Worm (Caenorhabditis elegans) whole organism, young adult: ENCODE results near the gene pmt-1.

Source experiments
- B0035.1 ChIP-seq: sonication (generic microtip); optimal IDR thresholded peaks from 2 replicates; lab custom pipeline; 2016; ENCODE audit warnings: missing genetic modification characterization, mild to moderate bottlenecking, missing compliant biosample characterization, missing genotype, missing genetic modification reagents
- B0261.1 ChIP-seq: sonication (generic microtip); optimal IDR thresholded peaks from 2 replicates; lab custom pipeline; 2016; ENCODE audit warnings: mild to moderate bottlenecking, missing genetic modification characterization, moderate library complexity, missing compliant biosample characterization
- B0336.3 ChIP-seq: fragments of 200-800 bp; sonication (Bioruptor generic); IDR thresholded peaks from 2 replicates; pipeline ENCODE4 v1.3.6; 2022; ENCODE audit warnings: missing genetic modification characterization, missing compliant biosample characterization
- C17E4.6 ChIP-seq: fragments of 200-800 bp; sonication (Bioruptor generic); IDR thresholded peaks from 2 replicates; pipeline ENCODE4 v1.3.6; 2022; ENCODE audit warnings: missing genetic modification reagents, missing genetic modification characterization, missing compliant biosample characterization
- D2030.7 ChIP-seq: fragments of 200-800 bp; sonication (Bioruptor generic); IDR thresholded peaks from 2 replicates; pipeline ENCODE4 v1.3.6; 2022; ENCODE audit warnings: missing genetic modification reagents, missing genetic modification characterization, missing compliant biosample characterization
- F55B11.4 ChIP-seq: sonication (generic microtip); optimal IDR thresholded peaks from 2 replicates; lab custom pipeline; 2016; ENCODE audit warnings: missing compliant biosample characterization, missing genetic modification characterization, borderline replicate concordance; ENCODE audit not compliant: insufficient read depth
- Y53F4B.3 ChIP-seq: fragments of 200-800 bp; sonication (Bioruptor generic); IDR thresholded peaks from 2 replicates; pipeline ENCODE4 v1.3.6; 2022; ENCODE audit warnings: missing genetic modification reagents, missing genetic modification characterization, missing compliant biosample characterization
- Y53G8AR.9 ChIP-seq: fragments of 200-800 bp; sonication (Bioruptor generic); conservative IDR thresholded peaks from 2 replicates; pipeline ENCODE4 v1.3.6; 2022; ENCODE audit warnings: missing genetic modification reagents, missing genetic modification characterization, missing compliant biosample characterization
- Y56A3A.18 ChIP-seq: fragments of 200-800 bp; sonication (Bioruptor generic); IDR thresholded peaks from 2 replicates; pipeline ENCODE4 v1.3.6; 2022; ENCODE audit warnings: missing genetic modification reagents, missing genetic modification characterization, missing compliant biosample characterization
- Y79H2A.3 ChIP-seq: fragments of 200-800 bp; sonication (Bioruptor generic); conservative IDR thresholded peaks from 2 replicates; pipeline ENCODE4 v1.3.6; 2022; ENCODE audit warnings: missing genetic modification reagents, missing genetic modification characterization, missing compliant biosample characterization
- atf-7 ChIP-seq: sonication (generic microtip); optimal IDR thresholded peaks from 2 replicates; lab custom pipeline; 2017; ENCODE audit warnings: mild to moderate bottlenecking, missing genetic modification characterization, missing compliant biosample characterization
- attf-5 ChIP-seq: fragments of 200-800 bp; sonication (Bioruptor generic); optimal IDR thresholded peaks from 2 replicates; lab custom pipeline; 2018; ENCODE audit warnings: mild to moderate bottlenecking, missing genetic modification characterization, missing compliant biosample characterization
- attf-6 ChIP-seq: fragments of 200-800 bp; sonication (Bioruptor generic); IDR thresholded peaks from 2 replicates; pipeline ENCODE4 v1.3.6; 2022; ENCODE audit warnings: missing genetic modification reagents, missing genetic modification characterization, missing compliant biosample characterization
- cebp-1 ChIP-seq, 2 experiments: fragments of 200-800 bp in 1 of 2; sonication (Bioruptor generic) in 1 of 2; sonication (generic microtip) in 1 of 2; IDR thresholded peaks in 1 of 2; optimal IDR thresholded peaks in 1 of 2; 2 replicates each; pipeline versions ENCODE4 v1.3.6 to Lab custom; 2017 to 2022; ENCODE audit warnings: missing compliant biosample characterization in 2 of 2, missing genetic modification characterization in 2 of 2, mild to moderate bottlenecking in 1 of 2, missing genetic modification reagents in 1 of 2, moderate library complexity in 1 of 2
- ceh-40 ChIP-seq: fragments of 200-800 bp; sonication (Bioruptor generic); IDR thresholded peaks from 2 replicates; pipeline ENCODE4 v1.3.6; 2022; ENCODE audit warnings: missing genetic modification characterization, missing compliant biosample characterization
- die-1 ChIP-seq: sonication (generic microtip); optimal IDR thresholded peaks from 2 replicates; lab custom pipeline; 2016; ENCODE audit warnings: missing genotype, mild to moderate bottlenecking, missing genetic modification characterization, missing compliant biosample characterization
- dpff-1 ChIP-seq: sonication (generic microtip); optimal IDR thresholded peaks from 2 replicates; lab custom pipeline; 2017; ENCODE audit warnings: mild to moderate bottlenecking, missing genetic modification characterization, missing compliant biosample characterization
- ekl-4 ChIP-seq: fragments of 200-800 bp; sonication (Bioruptor generic); IDR thresholded peaks from 2 replicates; pipeline ENCODE4 v1.3.6; 2022; ENCODE audit warnings: missing genetic modification reagents, missing genetic modification characterization, missing compliant biosample characterization
- fkh-3 ChIP-seq: sonication (generic microtip); optimal IDR thresholded peaks from 2 replicates; lab custom pipeline; 2016; ENCODE audit warnings: mild to moderate bottlenecking, missing genetic modification characterization, missing compliant biosample characterization
- him-1 ChIP-seq: sonication (generic microtip); optimal IDR thresholded peaks from 2 replicates; lab custom pipeline; 2016; ENCODE audit warnings: missing genotype, missing genetic modification reagents, missing genetic modification characterization, missing compliant biosample characterization
- hmg-1.2 ChIP-seq: fragments of 200-800 bp; sonication (Bioruptor generic); IDR thresholded peaks from 2 replicates; pipeline ENCODE4 v1.3.6; 2022; ENCODE audit warnings: missing genetic modification reagents, missing genetic modification characterization, missing compliant biosample characterization
- hmg-20 ChIP-seq: fragments of 200-800 bp; sonication (Bioruptor generic); IDR thresholded peaks from 2 replicates; pipeline ENCODE4 v1.3.6; 2022; ENCODE audit warnings: missing genetic modification reagents, missing genetic modification characterization, missing compliant biosample characterization
- hsf-1 ChIP-seq: fragments of 200-800 bp; sonication (Bioruptor generic); IDR thresholded peaks from 2 replicates; pipeline ENCODE4 v1.3.6; 2022; ENCODE audit warnings: missing genetic modification reagents, missing genetic modification characterization, missing compliant biosample characterization
- let-526 ChIP-seq: fragments of 200-800 bp; sonication (Bioruptor generic); IDR thresholded peaks from 2 replicates; pipeline ENCODE4 v1.3.6; 2022; ENCODE audit warnings: missing genetic modification reagents, missing genetic modification characterization, missing compliant biosample characterization
- let-607 ChIP-seq, 2 experiments: fragments of 200-800 bp in 1 of 2; sonication (Bioruptor generic) in 1 of 2; sonication (generic microtip) in 1 of 2; optimal IDR thresholded peaks; 2 replicates each; lab custom pipeline; 2016 to 2018; ENCODE audit warnings: mild to moderate bottlenecking in 2 of 2, missing compliant biosample characterization in 2 of 2, missing genetic modification characterization in 2 of 2, moderate library complexity in 2 of 2, missing genotype in 1 of 2
- lin-26 ChIP-seq: fragments of 200-800 bp; sonication (Bioruptor generic); IDR thresholded peaks from 2 replicates; pipeline ENCODE4 v1.3.6; 2022; ENCODE audit warnings: missing genetic modification reagents, missing genetic modification characterization, missing compliant biosample characterization
- lin-40 ChIP-seq: sonication (generic microtip); optimal IDR thresholded peaks from 2 replicates; lab custom pipeline; 2016; ENCODE audit warnings: missing genetic modification characterization, mild to moderate bottlenecking, missing compliant biosample characterization, missing genotype, missing genetic modification reagents
- lin-54 ChIP-seq: fragments of 200-800 bp; sonication (Bioruptor generic); optimal IDR thresholded peaks from 2 replicates; lab custom pipeline; 2018; ENCODE audit warnings: mild to moderate bottlenecking, missing genetic modification characterization, missing compliant biosample characterization
- madf-10 ChIP-seq: sonication (generic microtip); optimal IDR thresholded peaks from 2 replicates; lab custom pipeline; 2016; ENCODE audit warnings: mild to moderate bottlenecking, missing genetic modification characterization, missing compliant biosample characterization
- madf-6 ChIP-seq: fragments of 200-800 bp; sonication (Bioruptor generic); IDR thresholded peaks from 2 replicates; pipeline ENCODE4 v1.3.6; 2022; ENCODE audit warnings: missing genetic modification reagents, missing genetic modification characterization, missing compliant biosample characterization
- madf-8 ChIP-seq: fragments of 200-800 bp; sonication (Bioruptor generic); conservative IDR thresholded peaks from 2 replicates; pipeline ENCODE4 v1.3.6; 2022; ENCODE audit warnings: missing genetic modification reagents, missing genetic modification characterization, missing compliant biosample characterization
- mcd-1 ChIP-seq: fragments of 200-800 bp; sonication (Bioruptor generic); IDR thresholded peaks from 2 replicates; pipeline ENCODE4 v1.3.6; 2022; ENCODE audit warnings: missing genetic modification reagents, missing genetic modification characterization, missing compliant biosample characterization
- mel-28 ChIP-seq: sonication (generic microtip); optimal IDR thresholded peaks from 2 replicates; lab custom pipeline; 2016; ENCODE audit warnings: borderline replicate concordance, mild to moderate bottlenecking, missing genetic modification characterization, missing compliant biosample characterization
- mes-4 ChIP-seq: sonication (generic microtip); optimal IDR thresholded peaks from 2 replicates; lab custom pipeline; 2016; ENCODE audit warnings: missing genotype, missing genetic modification characterization, missing compliant biosample characterization
- nhr-90 ChIP-seq: sonication (generic microtip); optimal IDR thresholded peaks from 2 replicates; lab custom pipeline; 2016; ENCODE audit warnings: missing genotype, mild to moderate bottlenecking, missing genetic modification characterization, missing compliant biosample characterization
- rpc-1 ChIP-seq, 2 experiments: fragments of 150-350 bp in 1 of 2; sonication (generic microtip) in 1 of 2; optimal IDR thresholded peaks; 2 replicates each; lab custom pipeline; 2014 to 2018; ENCODE audit warnings: missing biosample characterization in 1 of 2, missing genetic modification characterization in 1 of 2, missing genetic modification reagents in 1 of 2, missing genotype in 1 of 2
- snpc-4 ChIP-seq, 5 experiments: fragments of 150-350 bp in 1 of 5; sonication (generic microtip) in 4 of 5; optimal IDR thresholded peaks; 2 replicates each; lab custom pipeline; 2014 to 2018; ENCODE audit warnings: missing genetic modification characterization in 5 of 5, missing biosample characterization in 3 of 5, antibody characterized with exemption in 2 of 5, mild to moderate bottlenecking in 2 of 5, missing compliant biosample characterization in 2 of 5, missing genotype in 2 of 5, moderate library complexity in 2 of 5, missing genetic modification reagents in 1 of 5
- sptf-2 ChIP-seq: fragments of 200-800 bp; sonication (Bioruptor generic); optimal IDR thresholded peaks from 2 replicates; lab custom pipeline; 2018; ENCODE audit warnings: mild to moderate bottlenecking, missing genetic modification characterization, missing compliant biosample characterization
- ztf-6 ChIP-seq: fragments of 200-800 bp; sonication (Bioruptor generic); IDR thresholded peaks from 2 replicates; pipeline ENCODE4 v1.3.6; 2022; ENCODE audit warnings: missing genetic modification reagents, missing genetic modification characterization, missing compliant biosample characterization

pmt-1 gene

ce11 chrII:5255435-5255834 lies 26.9 kb downstream of the pmt-1 start, which contains the start of gene frpr-4:
Gene frpr-4 (minus strand): TSS chrII:5255535.
- TF ChIP-seq lin-40 (tag; lab: Kevin White, UChicago) = no peak
- TF ChIP-seq B0035.1 (tag; lab: Kevin White, UChicago) = no peak

DNA sequence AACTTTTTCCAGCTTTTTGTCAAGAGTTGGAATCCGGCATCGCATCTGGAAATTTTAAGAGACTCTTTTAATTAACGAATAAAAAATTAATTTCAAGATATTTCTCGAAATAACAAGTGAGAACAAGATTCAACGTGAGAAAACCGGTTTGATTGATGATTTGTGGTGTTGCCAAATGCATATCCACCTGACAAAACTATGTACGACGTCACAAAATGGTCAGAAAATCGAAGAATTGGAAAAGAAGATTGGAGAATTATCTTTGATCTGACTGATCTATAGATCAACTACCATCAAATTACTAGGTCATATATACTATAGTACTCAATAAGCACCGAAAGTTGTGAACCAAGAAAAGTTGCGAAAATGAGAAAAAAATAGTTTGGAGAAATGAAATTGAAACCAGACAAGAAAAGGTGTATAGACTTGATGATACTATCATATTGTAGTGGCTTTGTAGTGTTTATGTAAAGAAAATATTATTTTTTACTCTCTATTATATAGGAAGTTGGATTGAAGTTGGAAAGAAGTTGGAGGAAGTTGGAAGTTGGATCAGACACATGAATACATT lies 35.4 kb downstream of the pmt-1 start, which contains the start of gene ptr-6:
Gene ptr-6, minus strand, starts transcription at position 47 of the 571 bp plus-strand sequence.
- TF ChIP-seq die-1 (tag; lab: Kevin White, UChicago) (no peak), sptf-2 (GFP tag; lab: Kevin White, UChicago) (no peak)
- TF ChIP-seq, all 124 proteins: peak for 0

DNA sequence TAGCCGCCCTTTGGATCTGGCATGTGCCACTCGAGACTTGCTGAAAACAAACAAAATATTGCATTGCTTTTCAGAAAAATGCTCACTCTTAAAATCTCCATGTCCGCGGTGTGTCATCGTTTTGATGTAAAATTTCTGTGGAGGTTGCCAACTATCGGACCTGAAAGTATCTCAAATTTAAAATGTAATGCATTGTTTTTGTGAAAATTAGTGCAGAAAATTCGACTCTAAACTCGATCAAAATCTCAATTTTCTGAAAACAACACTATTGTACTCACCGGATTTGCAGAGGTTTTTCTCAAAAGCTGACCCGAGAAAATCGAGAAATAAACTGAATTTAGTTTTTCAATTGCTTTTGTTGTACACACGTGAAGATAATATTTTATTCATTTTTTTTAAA lies 40.8 kb downstream of the pmt-1 start, which contains the start of gene T16D1.1:
Gene T16D1.1, minus strand, starts transcription at position 101 of the 400 bp plus-strand sequence.
- no peak for TF ChIP-seq him-1 (tag; lab: Kevin White, UChicago)
- TF ChIP-seq madf-6 (GFP tag; lab: Robert Waterston, UW) = no peak
- no peak for TF ChIP-seq C17E4.6 (GFP tag; lab: Robert Waterston, UW)
- TF ChIP-seq snpc-4 (GFP tag; optimal IDR thresholded peaks at IDR 0.05; lab: Kevin White, UChicago) = no peak
- no peak for TF ChIP-seq snpc-4 (tag; optimal IDR thresholded peaks at IDR 0.05; lab: Kevin White, UChicago)
- no peak for TF ChIP-seq lin-26
- no peak for TF ChIP-seq B0261.1 (tag; lab: Kevin White, UChicago)
- no peak for TF ChIP-seq mel-28
- no peak for TF ChIP-seq lin-40 (tag; lab: Kevin White, UChicago)
- TF ChIP-seq F55B11.4 (tag; lab: Kevin White, UChicago) = no peak
- no peak for TF ChIP-seq madf-10 (tag; lab: Kevin White, UChicago)
- no peak for TF ChIP-seq hsf-1 (GFP tag; lab: Robert Waterston, UW)
- no peak for TF ChIP-seq cebp-1 (GFP tag; IDR thresholded peaks at IDR 0.05; lab: Robert Waterston, UW)
- no peak for TF ChIP-seq cebp-1 (tag; optimal IDR thresholded peaks at IDR 0.05; lab: Kevin White, UChicago)

DNA sequence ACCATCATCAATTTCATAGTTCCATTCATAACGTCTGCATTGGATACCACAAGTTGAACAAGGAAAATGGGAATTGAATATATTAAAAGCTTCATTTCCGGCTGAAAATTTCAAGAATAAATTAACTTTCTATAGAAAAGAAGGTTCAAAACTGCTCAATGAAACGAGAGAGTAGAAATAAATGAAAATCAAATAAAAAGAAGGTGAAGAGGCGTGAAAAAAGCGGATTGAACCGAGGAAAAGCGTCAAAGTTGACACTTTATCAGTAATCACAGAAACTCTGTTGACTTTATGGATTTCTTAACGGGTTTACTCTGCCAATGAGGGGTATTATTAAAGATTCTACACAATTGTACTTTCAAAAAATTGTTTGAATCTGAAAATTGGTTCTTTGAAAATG lies 44.0 kb downstream of the pmt-1 start, which contains the start of gene pho-4:
Gene pho-4, minus strand, starts transcription at position 101 of the 400 bp plus-strand sequence.
- TF ChIP-seq attf-6 (GFP tag; lab: Robert Waterston, UW) = no peak
- no peak for TF ChIP-seq hmg-20
- no peak for TF ChIP-seq sptf-2 (GFP tag; lab: Kevin White, UChicago)
- TF ChIP-seq fkh-3 (tag; lab: Kevin White, UChicago) = no peak
- TF ChIP-seq dpff-1 (tag; lab: Kevin White, UChicago) = no peak
- no peak for TF ChIP-seq let-526
- TF ChIP-seq rpc-1 (optimal IDR thresholded peaks at IDR 0.05; lab: Kevin White, UChicago) = no peak
- TF ChIP-seq rpc-1 (tag; optimal IDR thresholded peaks at IDR 0.05; lab: Kevin White, UChicago) = no peak
- no peak for TF ChIP-seq Y53G8AR.9 (GFP tag; lab: Robert Waterston, UW)
- no peak for TF ChIP-seq Y56A3A.18
- no peak for TF ChIP-seq let-607 (tag; optimal IDR thresholded peaks at IDR 0.05; lab: Kevin White, UChicago)
- no peak for TF ChIP-seq lin-54 (GFP tag; lab: Kevin White, UChicago)
- no peak for TF ChIP-seq atf-7 (tag; lab: Kevin White, UChicago)

- TF ChIP-seq Y79H2A.3 (GFP tag; lab: Robert Waterston, UW) (0 out of 2 replicates have a peak, but pooled peaks have one; percentile 28), C17E4.6 (GFP tag; lab: Robert Waterston, UW) (no peak), Y56A3A.18 (no peak), mcd-1 (GFP tag; lab: Robert Waterston, UW) (no peak), B0336.3 (GFP tag; lab: Robert Waterston, UW) (no peak), ceh-40 (GFP tag; lab: Robert Waterston, UW) (no peak), ekl-4 (GFP tag; lab: Robert Waterston, UW) (peak; percentile 53; the same call in 1 of the 2 replicates), ztf-6 (no peak), Y53F4B.3 (GFP tag; lab: Robert Waterston, UW) (no peak), nhr-90 (peak; percentile 1), D2030.7 (GFP tag; lab: Robert Waterston, UW) (peak; percentile 54), attf-5 (GFP tag; lab: Kevin White, UChicago) (peak; percentile 36), madf-8 (GFP tag; lab: Robert Waterston, UW) (no peak), mes-4 (no peak), hmg-1.2 (GFP tag; lab: Robert Waterston, UW) (peak; percentile 59)
Measured at ce11 chrII:5237699-5238098, 44.6 kb downstream of the pmt-1 start.
